Worm (Caenorhabditis elegans): ENCODE results near the gene sra-12.
A peak's percentile ranks its signal among the peaks of the same experiment; 100 is the strongest.

The sra-12 gene

ce11 chrII:10872541-10872940 is 31.7 kb downstream of the sra-12 start, which contains the start of the genes cyn-4 and copz-1:
Gene cyn-4 (minus strand): TSS chrII:10872611.
Gene copz-1 (plus strand): TSS chrII:10872879.
- peak; percentile 42 for TF ChIP-seq hmg-4 (GFP tag; optimal IDR thresholded peaks at IDR 0.05)
- TF ChIP-seq ama-1 (optimal IDR thresholded peaks at IDR 0.05): no peak
- no peak for TF ChIP-seq hmbx-1 (tag; optimal IDR thresholded peaks at IDR 0.05)
- peak; percentile 27 for TF ChIP-seq ets-7 (tag; optimal IDR thresholded peaks at IDR 0.05)
- TF ChIP-seq pes-1 (GFP tag; IDR thresholded peaks at IDR 0.05): peak; percentile 57; the same call in 1 of the 2 replicates
- TF ChIP-seq F13C5.2 (tag; optimal IDR thresholded peaks at IDR 0.05): peak; percentile 68
- no peak for TF ChIP-seq B0310.2 (tag; optimal IDR thresholded peaks at IDR 0.05)
- no peak for TF ChIP-seq aly-1 (tag; optimal IDR thresholded peaks at IDR 0.05)
- TF ChIP-seq sea-1 (GFP tag; conservative IDR thresholded peaks at IDR 0.05): no peak
- TF ChIP-seq ceh-13 (GFP tag; optimal IDR thresholded peaks at IDR 0.05): no peak
- TF ChIP-seq tra-4 (tag; optimal IDR thresholded peaks at IDR 0.05): no peak
- peak; percentile 84 for TF ChIP-seq tbx-37 (GFP tag; conservative IDR thresholded peaks at IDR 0.05)
- TF ChIP-seq hnd-1 (tag; optimal IDR thresholded peaks at IDR 0.05): no peak
- TF ChIP-seq ceh-36 (tag; optimal IDR thresholded peaks at IDR 0.05): no peak

DNA sequence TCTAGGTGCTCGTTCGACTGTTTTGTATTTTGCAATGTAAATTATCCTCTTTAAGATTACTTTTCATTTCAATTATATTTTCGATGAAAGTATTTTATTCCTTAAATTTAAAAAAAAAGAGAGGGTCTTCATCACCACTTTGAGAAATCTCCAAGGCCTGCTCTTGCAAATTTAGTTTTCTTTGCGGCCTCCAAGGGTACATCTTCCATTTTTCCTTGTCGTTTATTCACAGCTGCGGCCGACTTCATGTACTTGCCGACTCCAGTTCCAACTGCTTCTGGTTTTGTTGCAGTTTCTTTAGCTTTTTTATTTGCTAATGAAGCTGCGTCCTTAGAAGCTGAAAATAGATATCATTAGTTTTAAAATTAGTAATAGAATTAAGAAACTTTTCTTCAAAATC is 33.6 kb downstream of the sra-12 start:
- TF ChIP-seq ceh-13 (GFP tag; optimal IDR thresholded peaks at IDR 0.05) (no peak), hmg-4 (GFP tag; optimal IDR thresholded peaks at IDR 0.05) (no peak), scrt-1 (GFP tag; IDR thresholded peaks at IDR 0.05) (no peak), sea-1 (GFP tag; conservative IDR thresholded peaks at IDR 0.05) (no peak), ama-1 (optimal IDR thresholded peaks at IDR 0.05) (no peak), aly-1 (tag; optimal IDR thresholded peaks at IDR 0.05) (no peak), tbx-11 (GFP tag; IDR thresholded peaks at IDR 0.05) (no peak), ets-7 (tag; optimal IDR thresholded peaks at IDR 0.05) (no peak), B0310.2 (tag; optimal IDR thresholded peaks at IDR 0.05) (no peak), tbx-37 (GFP tag; conservative IDR thresholded peaks at IDR 0.05) (no peak), pes-1 (GFP tag; IDR thresholded peaks at IDR 0.05) (no peak)

ce11 chrII:10868670-10869246 is 35.5 kb downstream of the sra-12 start, which contains the start of the genes gmps-1 and cap-2:
Gene gmps-1 (minus strand): TSS chrII:10868720.
Gene cap-2 (plus strand): TSS chrII:10869196.
- no peak for TF ChIP-seq ama-1 (optimal IDR thresholded peaks at IDR 0.05)
- TF ChIP-seq sea-1 (GFP tag; conservative IDR thresholded peaks at IDR 0.05): 0 out of 2 replicates have a peak, but pooled peaks have one; percentile 17
- TF ChIP-seq hmg-4 (GFP tag; optimal IDR thresholded peaks at IDR 0.05): no peak
- peak; percentile 88 for TF ChIP-seq F13C5.2 (tag; optimal IDR thresholded peaks at IDR 0.05)
- TF ChIP-seq tra-4 (tag; optimal IDR thresholded peaks at IDR 0.05): no peak
- TF ChIP-seq ceh-13 (GFP tag; optimal IDR thresholded peaks at IDR 0.05): no peak
- peak; percentile 61 for TF ChIP-seq pes-1 (GFP tag; IDR thresholded peaks at IDR 0.05)
- peak; percentile 9; the same call in 1 of the 2 replicates for TF ChIP-seq flt-1 (GFP tag; IDR thresholded peaks at IDR 0.05)

DNA sequence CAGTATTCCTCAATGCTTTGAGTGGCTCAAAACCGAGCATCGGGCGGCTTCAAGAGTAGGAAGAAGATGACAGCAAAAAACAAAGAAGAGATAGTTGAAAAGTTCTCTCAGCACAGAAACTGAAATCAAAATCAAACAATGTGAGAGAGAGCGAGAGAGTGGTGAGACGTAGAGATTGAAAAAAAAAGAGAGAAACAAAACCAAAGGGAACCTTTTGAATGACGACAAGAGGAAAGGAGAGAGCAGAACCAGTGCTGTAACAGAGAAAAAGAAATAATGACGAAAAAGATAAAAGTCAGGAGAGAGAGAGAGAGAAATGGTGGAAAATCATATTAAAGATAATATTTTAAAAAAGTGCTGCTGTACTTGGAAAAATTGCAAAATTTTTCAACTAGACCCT is 37.1 kb downstream of the sra-12 start:
- TF ChIP-seq pes-1 (GFP tag; IDR thresholded peaks at IDR 0.05) (no peak), ceh-13 (GFP tag; optimal IDR thresholded peaks at IDR 0.05) (no peak), scrt-1 (GFP tag; IDR thresholded peaks at IDR 0.05) (no peak), ama-1 (optimal IDR thresholded peaks at IDR 0.05) (no peak), tbx-11 (GFP tag; IDR thresholded peaks at IDR 0.05) (no peak), hmg-4 (GFP tag; optimal IDR thresholded peaks at IDR 0.05) (no peak), flt-1 (GFP tag; IDR thresholded peaks at IDR 0.05) (no peak), hnd-1 (tag; optimal IDR thresholded peaks at IDR 0.05) (no peak), aly-1 (tag; optimal IDR thresholded peaks at IDR 0.05) (no peak), tbx-37 (GFP tag; conservative IDR thresholded peaks at IDR 0.05) (no peak), ceh-36 (tag; optimal IDR thresholded peaks at IDR 0.05) (no peak), ets-7 (tag; optimal IDR thresholded peaks at IDR 0.05) (no peak)

- TF ChIP-seq sea-1 (GFP tag; conservative IDR thresholded peaks at IDR 0.05) (no peak), ets-7 (tag; optimal IDR thresholded peaks at IDR 0.05) (no peak), tbx-37 (GFP tag; conservative IDR thresholded peaks at IDR 0.05) (no peak), tbx-11 (GFP tag; IDR thresholded peaks at IDR 0.05) (no peak), ama-1 (optimal IDR thresholded peaks at IDR 0.05) (no peak), pes-1 (GFP tag; IDR thresholded peaks at IDR 0.05) (no peak), hmbx-1 (tag; optimal IDR thresholded peaks at IDR 0.05) (no peak), ceh-36 (tag; optimal IDR thresholded peaks at IDR 0.05) (no peak)
Measured at ce11 chrII:10862749-10863656, 41.3 kb downstream of the sra-12 start.

ce11 chrII:10861723-10862486 is 42.4 kb downstream of the sra-12 start:
- TF ChIP-seq flt-1 (GFP tag; IDR thresholded peaks at IDR 0.05) (no peak), scrt-1 (GFP tag; IDR thresholded peaks at IDR 0.05) (no peak), hnd-1 (tag; optimal IDR thresholded peaks at IDR 0.05) (no peak), ets-7 (tag; optimal IDR thresholded peaks at IDR 0.05) (no peak)

DNA sequence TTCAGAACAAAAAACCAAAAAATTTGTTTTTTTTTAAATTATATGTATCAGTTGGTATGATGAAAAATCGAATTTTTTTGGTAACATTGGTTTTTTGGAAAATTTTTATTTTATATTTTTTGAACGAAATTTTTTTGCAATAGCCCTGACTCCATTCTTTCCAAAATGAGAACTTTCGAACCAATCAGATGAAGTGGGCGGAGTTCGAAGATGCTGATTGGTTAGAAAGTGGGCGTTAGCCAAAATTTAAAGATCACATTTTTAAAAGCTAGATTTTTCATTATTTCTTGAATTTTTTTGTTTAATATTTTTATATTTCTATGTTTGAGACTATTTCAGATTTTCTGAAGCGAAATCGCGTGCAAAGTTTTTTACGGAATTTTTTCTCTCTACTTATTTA is 43.0 kb downstream of the sra-12 start:
- TF ChIP-seq ceh-13 (GFP tag; optimal IDR thresholded peaks at IDR 0.05): no peak
- TF ChIP-seq scrt-1 (GFP tag; IDR thresholded peaks at IDR 0.05): no peak
- TF ChIP-seq ets-7 (tag; optimal IDR thresholded peaks at IDR 0.05): no peak
- no peak for TF ChIP-seq aly-1 (tag; optimal IDR thresholded peaks at IDR 0.05)
- no peak for TF ChIP-seq flt-1 (GFP tag; IDR thresholded peaks at IDR 0.05)
- no peak for TF ChIP-seq tbx-37 (GFP tag; conservative IDR thresholded peaks at IDR 0.05)
- no peak for TF ChIP-seq F13C5.2 (tag; optimal IDR thresholded peaks at IDR 0.05)
- no peak for TF ChIP-seq ceh-36 (tag; optimal IDR thresholded peaks at IDR 0.05)
- TF ChIP-seq pes-1 (GFP tag; IDR thresholded peaks at IDR 0.05): no peak
